Worm (Caenorhabditis elegans) whole organism, L4 larva: ENCODE measurements around the gene cnd-1.

Experiments
- lin-1 ChIP-seq: fragments of 200-800 bp; sonication (Bioruptor generic); IDR thresholded peaks from 2 replicates; pipeline ENCODE4 v1.3.6; 2022; ENCODE audit warnings: missing genetic modification reagents, missing genetic modification characterization, missing compliant biosample characterization
- pqm-1 ChIP-seq: sonication (generic microtip); optimal IDR thresholded peaks from 2 replicates; lab custom pipeline; 2017; ENCODE audit warnings: missing biosample characterization, missing genetic modification characterization
- snpc-1.2 ChIP-seq: fragments of 200-800 bp; sonication (Bioruptor generic); IDR thresholded peaks from 2 replicates; pipeline ENCODE4 v1.3.6; 2022; ENCODE audit warnings: missing genetic modification reagents, missing genetic modification characterization, missing compliant biosample characterization
- unc-130 ChIP-seq: sonication (generic microtip); optimal IDR thresholded peaks from 2 replicates; lab custom pipeline; 2016; ENCODE audit warnings: missing genetic modification reagents, missing genetic modification characterization, missing compliant biosample characterization

DNA sequence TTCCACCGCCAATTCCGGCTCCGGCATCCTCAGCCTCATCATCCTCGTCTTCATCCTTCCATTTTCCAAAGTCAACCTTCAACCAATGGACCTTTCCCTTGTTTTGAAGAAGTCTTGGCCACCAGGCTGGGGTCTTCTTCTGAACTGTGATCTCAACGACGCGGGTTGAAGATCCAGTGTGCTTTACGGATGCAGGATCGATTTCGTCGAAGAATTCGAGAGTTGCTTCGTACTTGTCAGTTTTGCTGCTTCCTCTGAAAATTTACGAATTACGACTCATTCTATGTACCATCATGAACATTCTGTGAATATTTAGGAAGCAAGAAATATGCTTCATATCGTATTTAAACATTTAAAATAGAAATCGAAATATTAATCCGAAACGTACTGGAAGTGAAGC is 29.8 kb upstream of the cnd-1 start:
- no peak for TF ChIP-seq pqm-1
- no peak for TF ChIP-seq lin-1 (GFP tag; lab: Robert Waterston, UW)
- no peak for TF ChIP-seq unc-130
- TF ChIP-seq snpc-1.2 (GFP tag; lab: Robert Waterston, UW), result no peak
